Fruit fly (Drosophila melanogaster) whole organism, prepupa: ENCODE results near the gene ctrip.

Experiments
- CG10631 ChIP-seq: fragments of 200-800 bp; sonication (Bioruptor generic); optimal IDR thresholded peaks from 2 replicates; lab custom pipeline; 2016; ENCODE audit warnings: missing biosample characterization, missing genetic modification characterization
- CG10669 ChIP-seq: fragments of 200-800 bp; sonication (Bioruptor generic); optimal IDR thresholded peaks from 3 replicates; lab custom pipeline; 2018; ENCODE audit warnings: missing biosample characterization, mild to moderate bottlenecking, missing genetic modification characterization, moderate library complexity
- CG11294 ChIP-seq: fragments of 200-800 bp; sonication (Bioruptor generic); IDR thresholded peaks from 2 replicates; pipeline ENCODE4 v1.3.6; 2022; ENCODE audit warnings: missing biosample characterization, missing genetic modification characterization
- CG11762 ChIP-seq: fragments of 200-800 bp; sonication (Bioruptor generic); optimal IDR thresholded peaks from 3 replicates; lab custom pipeline; 2016; ENCODE audit warnings: missing biosample characterization, missing genetic modification characterization; ENCODE audit not compliant: insufficient read depth
- CG15336 ChIP-seq: fragments of 200-800 bp; sonication (Bioruptor generic); IDR thresholded peaks from 2 replicates; pipeline ENCODE4 v1.3.6; 2022; ENCODE audit warnings: missing biosample characterization, missing genetic modification characterization
- CG1621 ChIP-seq: fragments of 200-800 bp; sonication (Bioruptor generic); optimal IDR thresholded peaks from 3 replicates; lab custom pipeline; 2018; ENCODE audit warnings: missing biosample characterization, mild to moderate bottlenecking, missing genetic modification characterization
- CG16779 ChIP-seq: fragments of 200-800 bp; sonication (Bioruptor generic); optimal IDR thresholded peaks from 3 replicates; lab custom pipeline; 2017; ENCODE audit warnings: missing biosample characterization, mild to moderate bottlenecking, missing genetic modification characterization
- CG3032 ChIP-seq: fragments of 200-800 bp; optimal IDR thresholded peaks from 2 replicates; lab custom pipeline; 2019; ENCODE audit warnings: missing biosample characterization, mild to moderate bottlenecking, missing genetic modification characterization, moderate library complexity
- CG32006 ChIP-seq: fragments of 200-800 bp; sonication (Bioruptor generic); optimal IDR thresholded peaks from 3 replicates; lab custom pipeline; 2017; ENCODE audit warnings: missing biosample characterization, mild to moderate bottlenecking, missing genetic modification characterization
- CG34406 ChIP-seq: fragments of 200-800 bp; sonication (Bioruptor generic); optimal IDR thresholded peaks from 3 replicates; lab custom pipeline; 2016; ENCODE audit warnings: missing biosample characterization, missing genetic modification characterization
- CG3919 ChIP-seq: fragments of 200-800 bp; sonication (Bioruptor generic); optimal IDR thresholded peaks from 3 replicates; lab custom pipeline; 2016; ENCODE audit warnings: missing biosample characterization, missing genetic modification characterization
- CG4318 ChIP-seq: fragments of 200-800 bp; sonication (Bioruptor generic); optimal IDR thresholded peaks from 3 replicates; lab custom pipeline; 2017; ENCODE audit warnings: missing biosample characterization, mild to moderate bottlenecking, missing genetic modification characterization
- CG6163 ChIP-seq: fragments of 200-800 bp; sonication (Bioruptor generic); IDR thresholded peaks from 3 replicates; pipeline ENCODE4 v1.3.6; 2022; ENCODE audit warnings: missing biosample characterization, missing genetic modification characterization
- CG6276 ChIP-seq: fragments of 200-800 bp; sonication (Bioruptor generic); optimal IDR thresholded peaks from 2 replicates; lab custom pipeline; 2017; ENCODE audit warnings: missing biosample characterization, mild to moderate bottlenecking, missing genetic modification characterization
- CG6792 ChIP-seq: fragments of 200-800 bp; sonication (Bioruptor generic); optimal IDR thresholded peaks from 3 replicates; lab custom pipeline; 2016; ENCODE audit warnings: missing biosample characterization, missing genetic modification characterization
- CG6808 ChIP-seq: fragments of 200-800 bp; sonication (Bioruptor generic); optimal IDR thresholded peaks from 3 replicates; lab custom pipeline; 2017; ENCODE audit warnings: missing biosample characterization, missing genetic modification characterization, mild to moderate bottlenecking, moderate library complexity, missing genetic modification reagents
- CG7368 ChIP-seq: fragments of 200-800 bp; sonication (Bioruptor generic); optimal IDR thresholded peaks from 3 replicates; lab custom pipeline; 2016; ENCODE audit warnings: missing biosample characterization, missing genetic modification characterization
- CG8632 ChIP-seq: fragments of 200-800 bp; sonication (Bioruptor generic); optimal IDR thresholded peaks from 3 replicates; lab custom pipeline; 2016; ENCODE audit warnings: missing biosample characterization, missing genetic modification characterization
- CG9139 ChIP-seq: fragments of 200-800 bp; sonication (Bioruptor generic); optimal IDR thresholded peaks from 3 replicates; lab custom pipeline; 2017; ENCODE audit warnings: missing biosample characterization, mild to moderate bottlenecking, missing genetic modification characterization
- Eip75B ChIP-seq: fragments of 200-800 bp; sonication (Bioruptor generic); optimal IDR thresholded peaks from 3 replicates; lab custom pipeline; 2016; ENCODE audit warnings: missing biosample characterization, missing genetic modification characterization
- Eip78C ChIP-seq: fragments of 200-800 bp; sonication (Bioruptor generic); peaks from one replicate; lab custom pipeline; 2016; ENCODE audit warnings: missing biosample characterization, missing genetic modification characterization
- Gug ChIP-seq: fragments of 200-800 bp; sonication (Bioruptor generic); IDR thresholded peaks from 2 replicates; pipeline ENCODE4 v1.3.6; 2022; ENCODE audit warnings: missing biosample characterization, missing genetic modification characterization
- Hr39 ChIP-seq: fragments of 200-800 bp; sonication (Bioruptor generic); optimal IDR thresholded peaks from 2 replicates; lab custom pipeline; 2016; ENCODE audit warnings: missing biosample characterization, missing genetic modification characterization
- Hr4 ChIP-seq: fragments of 200-800 bp; sonication (Bioruptor generic); optimal IDR thresholded peaks from 3 replicates; lab custom pipeline; 2016; ENCODE audit warnings: missing biosample characterization, missing genetic modification characterization
- Lpt ChIP-seq: fragments of 200-800 bp; sonication (Bioruptor generic); optimal IDR thresholded peaks from 3 replicates; lab custom pipeline; 2016; ENCODE audit warnings: missing biosample characterization, missing genetic modification characterization
- Met ChIP-seq: fragments of 200-800 bp; sonication (Bioruptor generic); optimal IDR thresholded peaks from 3 replicates; lab custom pipeline; 2016; ENCODE audit warnings: missing biosample characterization, missing genetic modification characterization
- OdsH ChIP-seq: fragments of 200-800 bp; sonication (Bioruptor generic); optimal IDR thresholded peaks from 3 replicates; lab custom pipeline; 2016; ENCODE audit warnings: missing biosample characterization, missing genetic modification characterization
- Sox102F ChIP-seq: fragments of 200-800 bp; sonication (Bioruptor generic); optimal IDR thresholded peaks from 2 replicates; lab custom pipeline; 2016; ENCODE audit warnings: missing biosample characterization, mild to moderate bottlenecking, missing genetic modification characterization
- Sox14 ChIP-seq: fragments of 200-800 bp; sonication (Bioruptor generic); optimal IDR thresholded peaks from 3 replicates; lab custom pipeline; 2016; ENCODE audit warnings: missing biosample characterization, missing genetic modification characterization
- acj6 ChIP-seq: fragments of 200-800 bp; sonication (Bioruptor generic); optimal IDR thresholded peaks from 3 replicates; lab custom pipeline; 2016; ENCODE audit warnings: missing biosample characterization, missing genetic modification characterization
- cyc ChIP-seq: fragments of 200-800 bp; sonication (Bioruptor generic); optimal IDR thresholded peaks from 3 replicates; lab custom pipeline; 2016; ENCODE audit warnings: missing biosample characterization, missing genetic modification characterization
- dac ChIP-seq: fragments of 200-800 bp; sonication (Bioruptor generic); optimal IDR thresholded peaks from 2 replicates; lab custom pipeline; 2017; ENCODE audit warnings: missing biosample characterization, mild to moderate bottlenecking, missing genetic modification characterization
- dsx ChIP-seq: fragments of 200-800 bp; optimal IDR thresholded peaks from 3 replicates; lab custom pipeline; 2019; ENCODE audit warnings: missing biosample characterization, mild to moderate bottlenecking, missing genetic modification characterization, moderate library complexity; ENCODE audit not compliant: poor library complexity, severe bottlenecking
- eg ChIP-seq: fragments of 200-800 bp; sonication (Bioruptor generic); IDR thresholded peaks from 3 replicates; pipeline ENCODE4 v1.3.6; 2022; ENCODE audit warnings: missing biosample characterization, missing genetic modification characterization
- esn ChIP-seq: fragments of 200-800 bp; sonication (Bioruptor generic); optimal IDR thresholded peaks from 2 replicates; lab custom pipeline; 2016; ENCODE audit warnings: missing biosample characterization, mild to moderate bottlenecking, missing genetic modification characterization, moderate library complexity
- fd59A ChIP-seq: fragments of 200-800 bp; sonication (Bioruptor generic); optimal IDR thresholded peaks from 2 replicates; lab custom pipeline; 2017; ENCODE audit warnings: missing biosample characterization, mild to moderate bottlenecking, missing genetic modification characterization, missing genetic modification reagents
- fd85E ChIP-seq: fragments of 200-800 bp; sonication (Bioruptor generic); optimal IDR thresholded peaks from 3 replicates; lab custom pipeline; 2016; ENCODE audit warnings: missing biosample characterization, missing genetic modification characterization
- fkh ChIP-seq: fragments of 200-800 bp; sonication (Bioruptor generic); optimal IDR thresholded peaks from 3 replicates; lab custom pipeline; 2017; ENCODE audit warnings: missing biosample characterization, mild to moderate bottlenecking, missing genetic modification characterization, moderate library complexity
- net ChIP-seq: fragments of 200-800 bp; sonication (Bioruptor generic); optimal IDR thresholded peaks from 3 replicates; lab custom pipeline; 2016; ENCODE audit warnings: missing biosample characterization, missing genetic modification characterization
- pdm3 ChIP-seq: fragments of 200-800 bp; sonication (Bioruptor generic); optimal IDR thresholded peaks from 3 replicates; lab custom pipeline; 2016; ENCODE audit warnings: missing biosample characterization, missing genetic modification characterization
- salr ChIP-seq, 2 experiments: fragments of 200-800 bp; sonication (Bioruptor generic); optimal IDR thresholded peaks; 3 replicates each; lab custom pipeline; 2016 to 2018; ENCODE audit warnings: missing biosample characterization in 2 of 2, missing genetic modification characterization in 2 of 2, mild to moderate bottlenecking in 1 of 2
- ss ChIP-seq, 2 experiments: fragments of 200-800 bp; sonication (Bioruptor generic); optimal IDR thresholded peaks; 2 replicates in 1 of 2; 3 replicates in 1 of 2; lab custom pipeline; 2017 to 2018; ENCODE audit warnings: mild to moderate bottlenecking in 2 of 2, missing biosample characterization in 2 of 2, missing genetic modification characterization in 2 of 2, moderate library complexity in 1 of 2
- svp ChIP-seq: fragments of 200-800 bp; sonication (Bioruptor generic); peaks from one replicate; lab custom pipeline; 2016; ENCODE audit warnings: missing biosample characterization, missing genetic modification characterization
- topi ChIP-seq: fragments of 200-800 bp; sonication (Bioruptor generic); optimal IDR thresholded peaks from 3 replicates; lab custom pipeline; 2016; ENCODE audit warnings: missing biosample characterization, missing genetic modification characterization
- vri ChIP-seq: fragments of 200-800 bp; sonication (Bioruptor generic); optimal IDR thresholded peaks from 3 replicates; lab custom pipeline; 2016; ENCODE audit warnings: missing biosample characterization, mild to moderate bottlenecking, missing genetic modification characterization

Gene ctrip

DNA sequence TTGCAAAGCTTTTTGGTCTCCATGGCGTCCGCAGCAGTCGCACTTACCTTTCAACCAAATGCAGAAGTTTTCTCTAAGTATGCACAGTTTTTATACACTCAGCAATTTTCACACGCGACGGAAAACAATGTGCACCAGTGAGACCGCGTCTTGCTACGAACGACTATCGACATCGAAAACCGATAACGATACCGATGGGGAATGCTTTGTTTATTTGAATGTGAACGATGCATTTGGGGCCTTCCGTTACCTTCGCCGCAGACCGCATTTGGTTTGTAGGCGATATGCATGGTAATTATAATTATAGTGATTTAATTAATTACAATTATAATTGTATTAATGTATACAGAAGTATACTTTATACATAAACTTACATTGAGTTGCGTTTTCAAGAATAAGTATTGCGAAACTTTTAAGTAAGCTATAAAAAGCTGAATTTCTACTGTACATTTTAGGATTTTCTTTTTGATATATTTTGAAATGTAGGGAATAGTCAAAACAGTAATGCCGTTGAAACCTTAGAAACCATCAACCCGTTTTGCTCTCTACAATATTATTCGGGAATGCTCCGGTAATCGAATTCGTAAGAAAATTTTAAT is at the start of gene ctrip, which contains the start of gene Hus1-like:
ctrip (minus strand) TSS at position 161 of the 599 bp plus-strand sequence.
Hus1-like (minus strand) TSS at position 161 of the 599 bp plus-strand sequence.
- TF ChIP-seq CG6276 (GFP tag; lab: Kevin White, UChicago) (no peak), CG11294 (no peak), CG9139 (GFP tag; lab: Kevin White, UChicago) (no peak), dac (GFP tag; lab: Kevin White, UChicago) (no peak), CG16779 (tag; lab: Kevin White, UChicago) (no peak), topi (GFP tag; lab: Kevin White, UChicago) (no peak), OdsH (GFP tag; lab: Kevin White, UChicago) (peak; percentile 16), cyc (no peak), Hr4 (no peak), Gug (GFP tag; lab: Robert Waterston, UW) (no peak), CG6808 (GFP tag; lab: Kevin White, UChicago) (no peak), Sox102F (GFP tag; lab: Kevin White, UChicago) (no peak), CG10631 (GFP tag; lab: Kevin White, UChicago) (peak; percentile 5), Eip78C (GFP tag; lab: Kevin White, UChicago) (peak; percentile 10), pdm3 (GFP tag; lab: Kevin White, UChicago) (no peak), Hr39 (GFP tag; lab: Kevin White, UChicago) (no peak), fkh (peak; percentile 39), CG15336 (no peak), CG7368 (GFP tag; lab: Kevin White, UChicago) (no peak), ss (GFP tag; optimal IDR thresholded peaks at IDR 0.05; lab: Kevin White, UChicago) (peak; percentile 21 to 33), Met (GFP tag; lab: Kevin White, UChicago) (no peak), CG8632 (no peak), CG34406 (no peak), CG10669 (GFP tag; lab: Kevin White, UChicago) (no peak), vri (GFP tag; lab: Kevin White, UChicago) (peak; percentile 8), esn (GFP tag; lab: Kevin White, UChicago) (peak; percentile 23), CG6163 (GFP tag; lab: Robert Waterston, UW) (0 out of 3 replicates have a peak, but pooled peaks have one; percentile 27), svp (GFP tag; lab: Kevin White, UChicago) (no peak), CG3032 (tag; lab: Kevin White, UChicago) (no peak), acj6 (GFP tag; lab: Kevin White, UChicago) (no peak), fd85E (no peak), Lpt (GFP tag; lab: Kevin White, UChicago) (no peak), CG1621 (tag; lab: Kevin White, UChicago) (peak; percentile 14), eg (no peak), Eip75B (GFP tag; lab: Kevin White, UChicago) (no peak), CG11762 (no peak), fd59A (GFP tag; lab: Kevin White, UChicago) (no peak), CG3919 (GFP tag; lab: Kevin White, UChicago) (peak; percentile 27), CG6792 (no peak), CG4318 (GFP tag; lab: Kevin White, UChicago) (no peak), net (GFP tag; lab: Kevin White, UChicago) (no peak), dsx (GFP tag; lab: Kevin White, UChicago) (peak; percentile 46), CG32006 (GFP tag; lab: Kevin White, UChicago) (no peak), Sox14 (GFP tag; lab: Kevin White, UChicago) (peak; percentile 58), salr (GFP tag; optimal IDR thresholded peaks at IDR 0.05; lab: Kevin White, UChicago) (no peak)
